Worm (Caenorhabditis elegans) whole organism, L4/young adult: ENCODE data around the gene hsp-4.
"Not testable (repeated sequence)": the region's sequence is repeated elsewhere in the genome, so short reads cannot be mapped to it uniquely, and the experiment has no call there.

Source experiments
- W03F9.2 ChIP-seq: fragments of 150-350 bp; optimal IDR thresholded peaks from 2 replicates; lab custom pipeline; 2014; ENCODE audit warnings: missing biosample characterization, missing genetic modification characterization
- dao-5 ChIP-seq: sonication (generic microtip); optimal IDR thresholded peaks from 2 replicates; lab custom pipeline; 2016; ENCODE audit warnings: missing genotype, missing genetic modification characterization, moderate library complexity, missing compliant biosample characterization
- him-1 ChIP-seq: sonication (generic microtip); optimal IDR thresholded peaks from 2 replicates; lab custom pipeline; 2016; ENCODE audit warnings: missing genotype, missing genetic modification reagents, missing genetic modification characterization, missing compliant biosample characterization

hsp-4 gene

DNA sequence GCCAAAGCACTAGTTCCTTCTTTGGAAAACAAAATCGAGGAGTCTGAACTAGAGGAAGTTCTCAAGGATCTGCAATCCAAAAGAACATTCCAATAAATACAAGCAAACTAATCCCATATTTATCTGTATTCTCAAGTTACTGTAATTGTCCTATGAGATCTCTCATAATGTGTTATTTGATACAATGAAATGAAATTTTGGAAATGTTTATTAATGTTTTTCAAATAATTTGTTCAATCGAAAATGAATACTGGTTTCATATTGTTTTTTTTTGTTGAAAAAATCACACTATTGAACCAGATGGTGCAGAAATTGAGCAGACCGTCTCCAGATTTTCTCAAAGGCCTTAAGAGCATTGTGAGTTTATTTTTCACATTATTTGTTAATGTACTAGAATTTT, 22.5 kb upstream of the hsp-4 start, which contains the start of gene F43E2.1:
TSS of gene F43E2.1 (plus strand) at position 301 of the 400 bp plus-strand sequence.
- TF ChIP-seq him-1 (tag; lab: Kevin White, UChicago) (no peak), W03F9.2 (no peak), dao-5 (tag; lab: Kevin White, UChicago) (no peak)

DNA sequence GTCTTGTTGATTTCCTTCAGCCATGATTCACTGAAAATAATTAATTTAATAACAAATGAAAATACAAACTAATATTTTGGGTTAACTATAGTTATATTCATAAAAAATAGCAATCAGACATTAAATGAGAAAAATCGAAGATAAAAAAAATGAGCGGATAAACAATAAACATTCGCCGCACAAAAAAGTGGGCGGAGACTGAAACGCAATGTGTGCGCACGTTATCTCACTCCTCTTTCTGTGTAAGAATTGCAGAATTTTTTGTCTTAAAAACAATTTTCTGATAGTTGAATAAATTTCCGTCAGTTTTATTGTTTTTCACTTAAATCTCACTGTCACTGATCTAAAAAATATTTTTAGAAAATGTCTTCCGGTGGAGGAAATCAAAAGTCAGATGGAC, 21.7 kb upstream of the hsp-4 start, which contains the start of the genes mtch-1 and rpb-4:
TSS of gene mtch-1 (minus strand) at position 24 of the 400 bp plus-strand sequence.
TSS of gene rpb-4 (plus strand) at position 353 of the 400 bp plus-strand sequence.
- TF ChIP-seq dao-5 (tag; lab: Kevin White, UChicago) = no peak
- no peak for TF ChIP-seq him-1 (tag; lab: Kevin White, UChicago)
- peak; percentile 75 for TF ChIP-seq W03F9.2

DNA sequence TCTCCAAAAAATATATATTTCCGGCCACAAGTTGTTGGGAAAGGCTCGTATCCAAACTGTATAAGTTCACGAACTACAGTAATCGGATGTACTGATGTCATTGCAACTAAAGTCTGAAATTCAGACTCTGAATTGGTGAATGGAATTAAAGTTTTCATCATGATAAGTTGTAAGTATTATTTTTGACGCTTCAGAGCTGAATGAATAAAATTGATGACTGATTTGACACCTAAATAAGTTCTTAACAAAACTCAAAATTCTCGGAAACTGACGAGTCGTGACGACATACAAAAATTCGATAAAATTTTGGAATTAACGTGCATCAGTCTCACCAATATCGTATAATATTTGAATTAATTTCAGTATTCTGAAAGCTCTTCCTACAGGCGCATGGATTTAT, 17.8 kb upstream of the hsp-4 start, which contains the start of gene F43E2.11:
TSS of gene F43E2.11 (minus strand) at position 101 of the 400 bp plus-strand sequence.
- TF ChIP-seq W03F9.2; dao-5 (tag; lab: Kevin White, UChicago); him-1 (tag; lab: Kevin White, UChicago): not testable (repeated sequence)

DNA sequence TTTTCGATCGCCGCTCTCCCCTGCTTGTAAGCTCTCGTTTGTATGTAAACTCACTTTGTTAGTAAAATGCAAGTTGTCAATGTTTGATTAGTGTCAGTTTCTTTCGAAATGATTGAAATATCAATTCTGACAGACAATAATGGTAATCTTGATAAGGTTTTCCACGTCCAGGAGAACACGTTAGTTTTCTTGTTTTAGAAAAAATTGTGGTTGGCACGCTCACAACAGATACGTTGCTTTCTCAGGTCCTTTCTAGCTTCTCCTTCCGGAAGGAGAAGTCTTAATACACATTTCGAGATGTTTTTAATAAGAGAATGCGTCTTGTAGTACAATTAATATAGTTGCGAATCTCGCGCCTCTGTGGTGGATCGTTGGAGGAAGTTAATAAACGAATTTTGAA, 16.3 kb upstream of the hsp-4 start, which contains the start of gene F43E2.6:
TSS of gene F43E2.6 (minus strand) at position 101 of the 400 bp plus-strand sequence.
- no peak for TF ChIP-seq dao-5 (tag; lab: Kevin White, UChicago)
- no peak for TF ChIP-seq him-1 (tag; lab: Kevin White, UChicago)
- no peak for TF ChIP-seq W03F9.2

DNA sequence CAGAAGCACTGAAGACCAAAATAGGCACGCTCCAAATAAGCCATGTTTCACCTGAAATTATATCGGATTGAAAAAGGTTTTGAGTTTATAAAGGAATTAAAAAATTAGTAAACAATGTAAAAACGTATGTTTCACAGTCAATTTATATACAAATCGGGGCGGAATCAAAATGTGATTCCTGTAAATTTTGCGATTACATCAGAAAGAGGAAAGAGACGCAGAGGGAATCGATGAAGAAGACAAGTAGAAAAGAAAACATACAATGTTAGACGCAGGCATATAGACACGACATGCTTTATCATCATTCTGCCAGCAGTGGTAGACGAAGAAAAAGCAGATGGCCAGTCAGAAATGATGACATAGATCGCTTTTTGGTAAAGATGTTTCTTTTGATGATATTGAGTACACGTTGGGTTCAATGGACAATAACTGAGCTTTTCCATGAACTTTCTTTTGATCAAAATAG, 11.6 kb upstream of the hsp-4 start, which contains the start of gene msra-1:
TSS of gene msra-1 (minus strand) at position 51 of the 466 bp plus-strand sequence.
- TF ChIP-seq dao-5 (tag; lab: Kevin White, UChicago) (no peak), him-1 (tag; lab: Kevin White, UChicago) (no peak), W03F9.2 (peak; percentile 40)

DNA sequence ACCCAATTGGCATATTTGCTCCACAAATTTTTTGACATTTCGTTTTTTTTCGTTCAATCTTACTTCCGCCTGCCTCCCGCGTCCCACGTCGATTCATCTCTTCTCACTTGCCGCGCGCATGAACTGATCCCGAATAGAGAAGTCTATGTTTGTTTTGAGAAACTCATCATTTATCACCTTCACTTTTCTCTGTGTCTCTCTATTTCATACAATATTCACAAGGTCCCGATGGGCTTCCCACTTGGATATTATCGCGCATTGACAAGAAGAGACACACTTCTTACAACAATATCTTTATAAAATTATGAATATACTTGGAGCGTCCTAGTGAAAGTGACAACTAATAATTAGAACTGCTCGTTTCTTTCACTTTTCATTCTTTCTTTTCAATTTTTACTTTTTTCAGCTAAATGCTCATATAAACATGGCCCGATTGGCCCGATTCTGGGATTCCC, 6.1 kb upstream of the hsp-4 start, which contains the start of gene insc-1:
TSS of gene insc-1 (plus strand) at position 405 of the 455 bp plus-strand sequence.
- TF ChIP-seq W03F9.2 (no peak), him-1 (tag; lab: Kevin White, UChicago) (no peak), dao-5 (tag; lab: Kevin White, UChicago) (no peak)

DNA sequence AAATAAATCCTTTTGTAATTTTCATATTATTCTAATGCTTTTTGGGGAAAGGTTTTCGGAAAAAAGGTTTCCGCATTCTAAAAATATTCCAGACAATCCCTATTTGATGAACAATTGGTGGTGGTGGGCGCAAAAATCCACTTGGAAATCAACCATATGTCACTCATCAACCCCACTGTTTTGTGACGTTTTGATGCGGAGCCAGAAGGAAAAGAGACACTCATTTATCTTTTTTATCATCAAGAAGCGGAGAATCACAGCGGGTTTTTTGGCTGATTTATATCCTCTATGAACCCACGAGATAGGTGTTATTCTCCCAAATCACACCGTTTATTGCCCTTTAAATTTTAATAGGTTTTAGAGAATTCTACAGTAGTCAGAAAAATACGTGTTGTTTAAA, 4.7 kb upstream of the hsp-4 start:
- no peak for TF ChIP-seq him-1 (tag; lab: Kevin White, UChicago)
- no peak for TF ChIP-seq W03F9.2
- no peak for TF ChIP-seq dao-5 (tag; lab: Kevin White, UChicago)

DNA sequence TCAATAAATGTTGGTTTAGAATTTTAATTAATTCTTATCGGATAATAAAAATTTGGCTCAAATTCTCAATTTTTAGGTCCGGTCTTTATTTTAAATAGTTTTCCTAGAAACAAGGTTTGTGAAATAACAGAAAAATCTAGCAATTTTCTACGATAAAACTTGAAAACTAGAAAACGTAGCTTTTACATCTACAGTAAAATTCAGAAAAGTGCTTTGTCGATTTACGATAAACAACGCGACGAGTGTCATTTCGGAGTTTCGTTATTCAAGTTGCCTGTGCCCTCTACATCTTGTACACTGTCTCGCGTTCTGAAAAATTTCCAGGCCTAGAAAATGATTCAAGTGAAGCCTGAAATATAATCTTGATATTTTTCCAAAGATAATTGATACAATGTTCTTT, 4.3 kb upstream of the hsp-4 start:
- no peak for TF ChIP-seq dao-5 (tag; lab: Kevin White, UChicago)
- no peak for TF ChIP-seq W03F9.2
- no peak for TF ChIP-seq him-1 (tag; lab: Kevin White, UChicago)

DNA sequence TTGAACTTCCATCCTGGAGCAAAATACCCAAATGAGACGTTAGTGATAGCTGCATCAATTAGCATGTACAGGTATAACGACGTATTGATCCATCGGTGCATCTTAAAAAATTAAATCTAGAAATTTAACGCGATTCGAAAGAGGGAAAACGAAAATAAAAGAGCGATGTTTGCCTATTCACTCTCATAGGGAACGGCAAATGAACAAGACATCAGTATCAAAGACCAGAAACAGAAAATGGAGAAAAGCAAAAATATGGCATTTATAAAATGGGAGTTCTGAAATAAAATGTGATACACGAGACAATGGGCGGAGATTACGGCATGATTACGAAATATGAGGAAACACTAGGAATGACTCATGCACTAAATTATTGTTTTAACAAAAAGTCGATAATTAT, 3.9 kb upstream of the hsp-4 start, which contains the start of gene haf-2:
TSS of gene haf-2 (minus strand) at position 101 of the 400 bp plus-strand sequence.
- no peak for TF ChIP-seq dao-5 (tag; lab: Kevin White, UChicago)
- TF ChIP-seq him-1 (tag; lab: Kevin White, UChicago) = no peak
- no peak for TF ChIP-seq W03F9.2

DNA sequence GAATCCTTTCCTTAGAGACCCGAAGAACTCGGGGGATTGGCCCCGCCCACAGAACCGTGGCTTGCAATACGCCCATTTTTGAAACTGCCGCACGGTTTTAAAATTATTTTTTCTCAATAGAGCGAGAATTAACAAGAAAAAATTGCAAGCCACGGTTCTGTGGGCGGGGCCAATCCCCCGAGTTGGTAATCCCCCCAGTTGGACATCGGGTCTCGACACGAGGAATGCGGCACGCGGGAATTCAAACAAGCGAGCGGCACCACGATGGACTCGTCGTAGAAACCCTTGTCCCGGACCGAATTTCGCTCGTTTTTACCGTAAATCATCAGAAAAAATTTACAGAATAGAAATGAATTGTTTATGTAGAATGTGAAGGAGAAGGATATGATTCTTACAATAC, 582 bp upstream of the hsp-4 start:
- TF ChIP-seq him-1 (tag; lab: Kevin White, UChicago) (no peak), dao-5 (tag; lab: Kevin White, UChicago) (no peak), W03F9.2 (no peak)

DNA sequence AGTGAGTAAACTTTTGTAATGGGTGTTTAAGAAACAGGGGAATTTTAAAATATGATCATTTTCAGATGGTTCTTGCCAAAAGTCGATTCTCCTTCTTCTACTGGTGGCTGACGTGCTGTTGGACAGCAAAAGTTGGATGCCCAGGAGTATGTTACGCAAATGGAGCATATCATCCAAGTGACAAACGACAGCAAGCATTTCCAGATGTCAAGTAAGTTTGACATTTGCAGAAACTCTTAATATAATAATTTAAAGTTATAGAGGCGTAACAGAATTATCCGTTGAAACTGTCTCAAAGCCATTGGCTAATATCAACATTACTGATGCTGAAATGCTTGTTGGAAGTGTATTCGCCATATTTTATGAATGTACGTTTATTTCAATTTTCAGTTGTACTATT, 4.4 kb downstream of the hsp-4 start:
- TF ChIP-seq dao-5 (tag; lab: Kevin White, UChicago) = no peak
- TF ChIP-seq W03F9.2 = no peak
- TF ChIP-seq him-1 (tag; lab: Kevin White, UChicago) = no peak

DNA sequence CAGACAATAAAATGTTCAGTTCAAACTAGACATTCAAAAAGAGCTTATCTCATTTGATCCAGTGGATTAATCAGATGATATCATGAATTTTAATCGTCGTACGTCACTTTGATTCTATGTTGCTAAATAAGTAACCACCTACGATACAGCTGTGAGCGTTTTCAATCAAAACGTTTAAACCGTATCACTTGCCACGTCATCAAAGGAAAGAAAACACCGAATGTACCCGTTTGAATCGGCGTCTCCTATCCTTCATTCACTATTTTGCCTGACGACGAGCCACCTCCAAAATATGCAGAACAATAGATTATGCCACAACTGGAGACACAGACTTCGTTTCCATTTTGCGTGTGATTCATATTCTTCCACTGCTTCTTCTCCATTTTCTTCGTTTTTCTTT, 6.6 kb downstream of the hsp-4 start:
- TF ChIP-seq W03F9.2 (no peak), dao-5 (tag; lab: Kevin White, UChicago) (no peak), him-1 (tag; lab: Kevin White, UChicago) (no peak)

DNA sequence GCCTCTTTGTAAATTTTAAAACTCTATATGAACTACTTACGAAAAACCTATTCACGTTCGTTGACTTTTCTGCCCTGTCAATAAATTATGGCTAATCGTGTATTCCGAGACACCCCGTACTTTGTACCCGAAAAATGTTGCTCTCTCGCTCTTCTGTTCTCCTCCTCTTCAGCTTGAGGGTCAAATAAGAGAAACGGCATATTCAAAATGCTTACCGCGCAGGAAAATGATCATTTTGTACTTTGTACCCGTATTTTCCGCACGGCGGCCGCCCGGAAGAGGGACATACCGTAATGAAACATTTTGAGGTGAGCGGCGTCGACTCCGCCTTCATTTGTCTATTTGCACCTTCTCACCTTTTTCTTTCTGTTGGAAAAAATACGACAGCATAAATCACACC, 8.8 kb downstream of the hsp-4 start:
- TF ChIP-seq dao-5 (tag; lab: Kevin White, UChicago) = no peak
- no peak for TF ChIP-seq him-1 (tag; lab: Kevin White, UChicago)
- TF ChIP-seq W03F9.2 = no peak

DNA sequence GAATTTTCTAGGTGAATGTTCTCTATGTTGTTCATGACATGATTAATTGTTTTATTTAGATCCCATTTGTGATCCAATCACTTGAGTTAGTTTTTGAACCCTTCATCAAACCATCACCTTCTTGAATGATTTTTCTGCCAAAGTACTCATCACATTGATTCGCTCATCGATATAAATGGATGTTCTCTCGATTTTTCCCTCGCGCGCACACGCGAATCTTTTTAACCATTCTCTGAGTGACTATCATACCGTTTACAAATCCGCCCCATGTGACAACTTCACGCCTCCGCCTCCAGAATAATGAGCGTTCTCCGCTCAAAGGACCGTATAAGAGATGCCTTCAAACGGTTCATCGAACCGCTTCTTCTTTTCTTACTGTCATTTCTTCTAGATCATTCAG, 9.6 kb downstream of the hsp-4 start:
- no peak for TF ChIP-seq W03F9.2
- no peak for TF ChIP-seq dao-5 (tag; lab: Kevin White, UChicago)
